Worm (Caenorhabditis elegans) whole organism, mixed stage, embryonic: ENCODE measurements around the gene rpl-6.

Experiments
- lsy-2 ChIP-seq: fragments of 150-350 bp; optimal IDR thresholded peaks from 2 replicates; lab custom pipeline; 2014; ENCODE audit warnings: missing biosample characterization, missing genetic modification characterization
- mab-5 ChIP-seq: fragments of 150-350 bp; optimal IDR thresholded peaks from 2 replicates; lab custom pipeline; 2014; ENCODE audit warnings: missing biosample characterization, missing genetic modification characterization
- unc-62 ChIP-seq: fragments of 150-350 bp; optimal IDR thresholded peaks from 2 replicates; lab custom pipeline; 2014; ENCODE audit warnings: missing biosample characterization, missing genetic modification reagents, missing genetic modification characterization

ce11 chrIII:7238727-7239126, 30.5 kb downstream of the rpl-6 start, which contains the start of gene pars-1:
- TF ChIP-seq mab-5 (tag; lab: Kevin White, UChicago) = no peak
- no peak for TF ChIP-seq lsy-2 (tag; lab: Kevin White, UChicago)
- TF ChIP-seq unc-62 (GFP tag; lab: Kevin White, UChicago) = no peak
